Fruit fly (Drosophila melanogaster): ENCODE results near the gene CG33262.
A peak's percentile ranks its signal among the peaks of the same experiment; 100 is the strongest.

Gene CG33262

dm6 chr3L:13173737-13174136, 37.7 kb downstream of the CG33262 start:
- TF ChIP-seq CG13204 (GFP tag; optimal IDR thresholded peaks at IDR 0.05) (peak; percentile 0), gl (tag; optimal IDR thresholded peaks at IDR 0.05) (no peak)

dm6 chr3L:13174178-13174577, 38.1 kb downstream of the CG33262 start, which contains the start of gene snky:
Gene snky, plus strand, starts transcription at chr3L:13174478.
- TF ChIP-seq Snoo (tag; optimal IDR thresholded peaks at IDR 0.05), result no peak
- TF ChIP-seq CG13204 (GFP tag; optimal IDR thresholded peaks at IDR 0.05), result no peak
- no peak for TF ChIP-seq rn (GFP tag; IDR thresholded peaks at IDR 0.05)
- no peak for TF ChIP-seq EcR (GFP tag; optimal IDR thresholded peaks at IDR 0.05)
- no peak for TF ChIP-seq CG9948 (tag; optimal IDR thresholded peaks at IDR 0.05)
- no peak for TF ChIP-seq Ets98B (GFP tag; IDR thresholded peaks at IDR 0.05)
- TF ChIP-seq CG8159 (tag; optimal IDR thresholded peaks at IDR 0.05), result no peak
- no peak for TF ChIP-seq CG10348 (GFP tag; IDR thresholded peaks at IDR 0.05)

DNA sequence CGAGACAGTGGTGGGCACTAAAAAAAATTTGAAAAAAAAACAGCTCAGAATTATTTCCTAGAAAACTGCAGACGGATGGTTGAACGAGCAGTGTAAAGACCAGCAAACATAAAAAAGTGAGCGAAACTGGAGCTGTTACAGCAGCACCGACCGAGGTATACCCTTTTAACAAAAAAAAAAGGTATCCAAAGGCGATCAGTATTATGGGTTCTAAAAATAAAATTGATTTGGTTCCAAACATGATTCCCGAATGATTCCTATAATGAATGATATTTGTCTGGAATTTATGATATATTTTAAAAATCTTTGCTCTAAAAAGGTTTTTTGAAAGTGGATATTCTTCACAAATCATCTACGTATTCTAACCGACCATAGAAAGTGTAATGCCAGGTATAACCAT, 42.1 kb downstream of the CG33262 start:
- TF ChIP-seq D1 (tag; optimal IDR thresholded peaks at IDR 0.05) (no peak), Snoo (tag; optimal IDR thresholded peaks at IDR 0.05) (no peak), CG9948 (tag; optimal IDR thresholded peaks at IDR 0.05) (peak; percentile 68), CG13204 (GFP tag; optimal IDR thresholded peaks at IDR 0.05) (no peak), rn (GFP tag; IDR thresholded peaks at IDR 0.05) (no peak), CG8159 (tag; optimal IDR thresholded peaks at IDR 0.05) (peak; percentile 78), CG8301 (tag; optimal IDR thresholded peaks at IDR 0.05) (peak; percentile 7), CG12605 (GFP tag; IDR thresholded peaks at IDR 0.05) (no peak), CG17806 (tag; optimal IDR thresholded peaks at IDR 0.05) (peak; percentile 53), gl (tag; optimal IDR thresholded peaks at IDR 0.05) (peak; percentile 19), Pif1B (GFP tag; optimal IDR thresholded peaks at IDR 0.05) (peak; percentile 39), CG32121 (GFP tag; IDR thresholded peaks at IDR 0.05) (no peak), CG14655 (GFP tag; optimal IDR thresholded peaks at IDR 0.05) (peak; percentile 47), Ets98B (GFP tag; IDR thresholded peaks at IDR 0.05) (no peak), EcR (GFP tag; optimal IDR thresholded peaks at IDR 0.05) (no peak), CG34367 (tag; optimal IDR thresholded peaks at IDR 0.05) (peak; percentile 74), fd96Ca (GFP tag; IDR thresholded peaks at IDR 0.05) (no peak), Pif1A (GFP tag; optimal IDR thresholded peaks at IDR 0.05) (peak; percentile 49), CG10348 (GFP tag; IDR thresholded peaks at IDR 0.05) (no peak), CG4496 (GFP tag; IDR thresholded peaks at IDR 0.05) (no peak), CG15710 (tag; optimal IDR thresholded peaks at IDR 0.05) (peak; percentile 73)

DNA sequence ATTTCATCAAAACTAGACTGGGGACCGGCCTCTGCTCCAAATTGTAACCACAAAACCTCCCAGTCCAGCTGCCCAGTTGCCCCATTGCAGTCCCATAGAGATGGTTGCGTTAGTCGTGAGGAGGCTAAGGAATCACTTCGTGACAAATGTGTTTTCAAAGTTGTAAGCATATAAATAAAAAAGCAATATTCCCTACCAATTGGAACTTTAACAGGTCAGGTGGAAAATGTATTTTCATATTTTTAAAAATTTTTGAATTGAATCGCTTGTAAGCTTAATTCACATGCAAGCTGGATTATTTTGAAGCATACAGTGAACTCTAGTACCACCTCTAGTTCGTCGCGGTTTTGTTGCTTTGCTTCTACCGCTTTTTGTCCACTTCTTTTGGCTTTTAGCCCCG, 44.3 kb downstream of the CG33262 start:
- TF ChIP-seq CG12605 (GFP tag; IDR thresholded peaks at IDR 0.05), result no peak
- peak; percentile 46 for TF ChIP-seq CG8159 (tag; optimal IDR thresholded peaks at IDR 0.05)
- no peak for TF ChIP-seq CG13204 (GFP tag; optimal IDR thresholded peaks at IDR 0.05)
- peak; percentile 31 for TF ChIP-seq CG15710 (tag; optimal IDR thresholded peaks at IDR 0.05)
- TF ChIP-seq CG9948 (tag; optimal IDR thresholded peaks at IDR 0.05), result peak; percentile 10
- TF ChIP-seq CG17806 (tag; optimal IDR thresholded peaks at IDR 0.05), result no peak
- TF ChIP-seq fd96Ca (GFP tag; IDR thresholded peaks at IDR 0.05), result peak; percentile 23; the same call in 1 of the 3 replicates
- TF ChIP-seq CG4496 (GFP tag; IDR thresholded peaks at IDR 0.05), result no peak
- TF ChIP-seq EcR (GFP tag; optimal IDR thresholded peaks at IDR 0.05), result no peak
- peak; percentile 59 for TF ChIP-seq CG8301 (tag; optimal IDR thresholded peaks at IDR 0.05)
- TF ChIP-seq CG32121 (GFP tag; IDR thresholded peaks at IDR 0.05), result no peak
- no peak for TF ChIP-seq Snoo (tag; optimal IDR thresholded peaks at IDR 0.05)
- TF ChIP-seq Pif1A (GFP tag; optimal IDR thresholded peaks at IDR 0.05), result no peak
- peak; percentile 44 for TF ChIP-seq CG34367 (tag; optimal IDR thresholded peaks at IDR 0.05)
- no peak for TF ChIP-seq gl (tag; optimal IDR thresholded peaks at IDR 0.05)
- TF ChIP-seq Pif1B (GFP tag; optimal IDR thresholded peaks at IDR 0.05), result no peak
- TF ChIP-seq Ets98B (GFP tag; IDR thresholded peaks at IDR 0.05), result no peak
- peak; percentile 66 for TF ChIP-seq CG14655 (GFP tag; optimal IDR thresholded peaks at IDR 0.05)
- no peak for TF ChIP-seq D1 (tag; optimal IDR thresholded peaks at IDR 0.05)
- TF ChIP-seq CG10348 (GFP tag; IDR thresholded peaks at IDR 0.05), result no peak
- no peak for TF ChIP-seq rn (GFP tag; IDR thresholded peaks at IDR 0.05)

DNA sequence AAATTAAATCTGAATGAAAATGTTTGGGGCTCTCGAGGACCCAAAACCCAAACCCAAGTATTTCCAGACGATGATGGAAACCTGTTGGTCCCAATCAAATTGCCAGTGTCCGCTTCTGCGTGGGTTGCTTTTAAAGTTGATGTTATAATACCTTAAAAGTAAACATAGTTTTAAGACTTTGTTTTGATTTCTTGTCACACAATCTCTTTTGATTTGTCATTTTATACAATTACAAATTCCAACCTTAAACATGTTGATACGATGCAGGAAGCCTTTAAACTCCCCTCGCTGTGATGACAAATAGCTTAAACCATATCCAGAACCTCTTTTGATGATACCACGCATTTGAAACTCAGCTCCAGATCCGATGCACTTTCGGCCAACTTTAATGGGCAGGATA, 46.3 kb downstream of the CG33262 start:
- TF ChIP-seq CG10348 (GFP tag; IDR thresholded peaks at IDR 0.05), result no peak
- no peak for TF ChIP-seq EcR (GFP tag; optimal IDR thresholded peaks at IDR 0.05)
- TF ChIP-seq CG12605 (GFP tag; IDR thresholded peaks at IDR 0.05), result no peak
- TF ChIP-seq fd96Ca (GFP tag; IDR thresholded peaks at IDR 0.05), result no peak
- peak; percentile 2 for TF ChIP-seq CG15710 (tag; optimal IDR thresholded peaks at IDR 0.05)
- TF ChIP-seq Snoo (tag; optimal IDR thresholded peaks at IDR 0.05), result peak; percentile 27
- peak; percentile 30 for TF ChIP-seq CG8159 (tag; optimal IDR thresholded peaks at IDR 0.05)
- TF ChIP-seq gl (tag; optimal IDR thresholded peaks at IDR 0.05), result no peak
- no peak for TF ChIP-seq D1 (tag; optimal IDR thresholded peaks at IDR 0.05)
- peak; percentile 50 for TF ChIP-seq CG14655 (GFP tag; optimal IDR thresholded peaks at IDR 0.05)
- no peak for TF ChIP-seq CG17806 (tag; optimal IDR thresholded peaks at IDR 0.05)
- peak; percentile 44 for TF ChIP-seq CG8301 (tag; optimal IDR thresholded peaks at IDR 0.05)
- TF ChIP-seq CG32121 (GFP tag; IDR thresholded peaks at IDR 0.05), result no peak
- TF ChIP-seq CG34367 (tag; optimal IDR thresholded peaks at IDR 0.05), result no peak
- TF ChIP-seq Pif1A (GFP tag; optimal IDR thresholded peaks at IDR 0.05), result no peak
- peak; percentile 8 for TF ChIP-seq CG9948 (tag; optimal IDR thresholded peaks at IDR 0.05)

Data from whole organism, pupa.